Worm (Caenorhabditis elegans) whole organism, L3 larva: ENCODE results near the gene sra-34.

Source experiments
- elt-2 ChIP-seq: sonication (generic microtip); optimal IDR thresholded peaks from 2 replicates; lab custom pipeline; 2016; ENCODE audit warnings: missing genetic modification reagents, mild to moderate bottlenecking, missing genetic modification characterization, missing compliant biosample characterization
- jun-1 ChIP-seq: fragments of 150-350 bp; optimal IDR thresholded peaks from 2 replicates; lab custom pipeline; 2014; ENCODE audit warnings: missing biosample characterization, missing genetic modification reagents, missing genetic modification characterization
- nhr-237 ChIP-seq: fragments of 150-350 bp; optimal IDR thresholded peaks from 2 replicates; lab custom pipeline; 2014; ENCODE audit warnings: missing biosample characterization, missing genetic modification characterization

- TF ChIP-seq elt-2 (tag; lab: Kevin White, UChicago) (no peak), nhr-237 (tag; lab: Kevin White, UChicago) (no peak), jun-1 (no peak)
Measured at ce11 chrII:4517254-4517653, 26.2 kb downstream of the sra-34 start.
